Fruit fly (Drosophila melanogaster) whole organism, embryonic: Measurements from ENCODE around the gene Nckx30C.

Experiments
- Atf-2 ChIP-seq: fragments of 200-800 bp; sonication (Bioruptor generic); optimal IDR thresholded peaks from 2 replicates; lab custom pipeline; 2016; ENCODE audit warnings: missing biosample characterization, missing genetic modification characterization
- CG1233 ChIP-seq: fragments of 200-800 bp; sonication (Bioruptor generic); optimal IDR thresholded peaks from 4 replicates; lab custom pipeline; 2018; ENCODE audit warnings: missing biosample characterization, mild to moderate bottlenecking, missing genetic modification characterization
- CG12391 ChIP-seq: fragments of 200-800 bp; sonication (Bioruptor generic); optimal IDR thresholded peaks from 3 replicates; lab custom pipeline; 2018; ENCODE audit warnings: missing biosample characterization, mild to moderate bottlenecking, missing genetic modification characterization, moderate library complexity
- CG12659 ChIP-seq: fragments of 200-800 bp; sonication (Bioruptor generic); optimal IDR thresholded peaks from 3 replicates; lab custom pipeline; 2017; ENCODE audit warnings: mild to moderate bottlenecking, missing biosample characterization, missing genetic modification reagents, missing genetic modification characterization
- CG16779 ChIP-seq: fragments of 200-800 bp; sonication (Bioruptor generic); IDR thresholded peaks from 2 replicates; pipeline ENCODE4 v1.3.6; 2022; ENCODE audit warnings: missing biosample characterization, missing genetic modification characterization
- CG17568 ChIP-seq: fragments of 200-800 bp; sonication (Bioruptor generic); optimal IDR thresholded peaks from 2 replicates; lab custom pipeline; 2018; ENCODE audit warnings: missing biosample characterization, mild to moderate bottlenecking, missing genetic modification characterization, moderate library complexity
- CG18262 ChIP-seq: fragments of 200-800 bp; optimal IDR thresholded peaks from 3 replicates; lab custom pipeline; 2019; ENCODE audit warnings: missing biosample characterization, mild to moderate bottlenecking, missing genetic modification characterization, moderate library complexity
- CG1832 ChIP-seq: fragments of 200-800 bp; sonication (Bioruptor generic); optimal IDR thresholded peaks from 2 replicates; lab custom pipeline; 2017; ENCODE audit warnings: missing biosample characterization, mild to moderate bottlenecking, missing genetic modification characterization, inconsistent platforms
- CG18476 ChIP-seq: fragments of 200-800 bp; sonication (Bioruptor generic); optimal IDR thresholded peaks from 2 replicates; lab custom pipeline; 2016; ENCODE audit warnings: missing biosample characterization, mild to moderate bottlenecking, missing genetic modification characterization
- CG3163 ChIP-seq: fragments of 200-800 bp; sonication (Bioruptor generic); optimal IDR thresholded peaks from 3 replicates; lab custom pipeline; 2016; ENCODE audit warnings: missing biosample characterization, missing genetic modification characterization
- CG3281 ChIP-seq: fragments of 200-800 bp; sonication (Bioruptor generic); optimal IDR thresholded peaks from 3 replicates; lab custom pipeline; 2017; ENCODE audit warnings: missing biosample characterization, mild to moderate bottlenecking, missing genetic modification characterization
- CG3847 ChIP-seq: fragments of 200-800 bp; sonication (Bioruptor generic); IDR thresholded peaks from 2 replicates; pipeline ENCODE4 v1.3.6; 2022; ENCODE audit warnings: missing biosample characterization, missing genetic modification characterization
- CG4617 ChIP-seq: fragments of 200-800 bp; sonication (Bioruptor generic); optimal IDR thresholded peaks from 3 replicates; lab custom pipeline; 2016; ENCODE audit warnings: missing biosample characterization, missing genetic modification characterization, borderline replicate concordance
- CG4820 ChIP-seq: fragments of 200-800 bp; sonication (Bioruptor generic); optimal IDR thresholded peaks from 3 replicates; lab custom pipeline; 2016; ENCODE audit warnings: missing biosample characterization, missing genetic modification characterization
- CG5180 ChIP-seq: fragments of 200-800 bp; sonication (Bioruptor generic); optimal IDR thresholded peaks from 3 replicates; lab custom pipeline; 2017; ENCODE audit warnings: missing biosample characterization, missing genetic modification characterization, mild to moderate bottlenecking, moderate library complexity, missing genetic modification reagents
- CG6254 ChIP-seq: fragments of 200-800 bp; sonication (Bioruptor generic); optimal IDR thresholded peaks from 3 replicates; lab custom pipeline; 2017; ENCODE audit warnings: mild to moderate bottlenecking, missing biosample characterization, missing genetic modification reagents, missing genetic modification characterization
- CG6791 ChIP-seq: fragments of 200-800 bp; sonication (Bioruptor generic); IDR thresholded peaks from 3 replicates; pipeline ENCODE4 v1.3.6; 2022; ENCODE audit warnings: missing biosample characterization, missing genetic modification characterization; ENCODE audit not compliant: partially characterized antibody
- CG7556 ChIP-seq: fragments of 200-800 bp; sonication (Bioruptor generic); optimal IDR thresholded peaks from 2 replicates; lab custom pipeline; 2017; ENCODE audit warnings: missing biosample characterization, mild to moderate bottlenecking, missing genetic modification characterization
- CG7786 ChIP-seq: fragments of 200-800 bp; sonication (Bioruptor generic); optimal IDR thresholded peaks from 2 replicates; lab custom pipeline; 2016; ENCODE audit warnings: missing biosample characterization, missing genetic modification characterization
- CG7928 ChIP-seq: fragments of 200-800 bp; sonication (Bioruptor generic); optimal IDR thresholded peaks from 2 replicates; lab custom pipeline; 2017; ENCODE audit warnings: missing biosample characterization, mild to moderate bottlenecking, missing genetic modification characterization
- CG9797 ChIP-seq: fragments of 200-800 bp; sonication (Bioruptor generic); optimal IDR thresholded peaks from 3 replicates; lab custom pipeline; 2018; ENCODE audit warnings: missing biosample characterization, mild to moderate bottlenecking, missing genetic modification characterization
- Dp ChIP-seq: fragments of 200-800 bp; sonication (Bioruptor generic); optimal IDR thresholded peaks from 2 replicates; lab custom pipeline; 2018; ENCODE audit warnings: missing biosample characterization, mild to moderate bottlenecking, missing genetic modification characterization, moderate library complexity
- Fer3 ChIP-seq: fragments of 200-800 bp; sonication (Bioruptor generic); optimal IDR thresholded peaks from 2 replicates; lab custom pipeline; 2018; ENCODE audit warnings: missing biosample characterization, mild to moderate bottlenecking, missing genetic modification characterization, moderate library complexity
- Hey ChIP-seq: fragments of 200-800 bp; sonication (Bioruptor generic); optimal IDR thresholded peaks from 3 replicates; lab custom pipeline; 2018; ENCODE audit warnings: missing biosample characterization, mild to moderate bottlenecking, missing genetic modification characterization
- Hmr ChIP-seq: fragments of 200-800 bp; sonication (Bioruptor generic); optimal IDR thresholded peaks from 3 replicates; lab custom pipeline; 2017; ENCODE audit warnings: mild to moderate bottlenecking, missing biosample characterization, missing genetic modification reagents, missing genetic modification characterization
- Hr51 ChIP-seq, 2 experiments: fragments of 200-800 bp; sonication (Bioruptor generic); optimal IDR thresholded peaks; 2 replicates in 1 of 2; 3 replicates in 1 of 2; lab custom pipeline; 2016 to 2018; ENCODE audit warnings: missing biosample characterization in 2 of 2, missing genetic modification characterization in 2 of 2, mild to moderate bottlenecking in 1 of 2, moderate library complexity in 1 of 2
- Meics ChIP-seq: fragments of 200-800 bp; sonication (Bioruptor generic); optimal IDR thresholded peaks from 2 replicates; lab custom pipeline; 2017; ENCODE audit warnings: missing biosample characterization, mild to moderate bottlenecking, missing genetic modification characterization
- Ptx1 ChIP-seq: fragments of 200-800 bp; sonication (Bioruptor generic); IDR thresholded peaks from 2 replicates; pipeline ENCODE4 v1.3.6; 2022; ENCODE audit warnings: missing biosample characterization, missing genetic modification characterization
- Ravus ChIP-seq: fragments of 200-800 bp; sonication (Bioruptor generic); IDR thresholded peaks from 2 replicates; pipeline ENCODE4 v1.3.6; 2022; ENCODE audit warnings: missing biosample characterization, missing genetic modification characterization
- Rfx ChIP-seq: fragments of 200-800 bp; sonication (Bioruptor generic); IDR thresholded peaks from 2 replicates; pipeline ENCODE4 v1.3.6; 2022; ENCODE audit warnings: missing biosample characterization, missing genetic modification characterization
- Scr ChIP-seq: fragments of 200-800 bp; sonication (Bioruptor generic); IDR thresholded peaks from 2 replicates; pipeline ENCODE4 v1.3.6; 2022; ENCODE audit warnings: missing biosample characterization, missing genetic modification characterization; ENCODE audit not compliant: partially characterized antibody
- Usf ChIP-seq: fragments of 200-800 bp; sonication (Bioruptor generic); optimal IDR thresholded peaks from 2 replicates; lab custom pipeline; 2017; ENCODE audit warnings: missing genotype, missing biosample characterization, missing genetic modification characterization
- Xbp1 ChIP-seq: fragments of 200-800 bp; sonication (Bioruptor generic); optimal IDR thresholded peaks from 3 replicates; lab custom pipeline; 2016; ENCODE audit warnings: missing biosample characterization, mild to moderate bottlenecking, missing genetic modification characterization
- btn ChIP-seq: fragments of 200-800 bp; sonication (Bioruptor generic); optimal IDR thresholded peaks from 2 replicates; lab custom pipeline; 2016; ENCODE audit warnings: missing biosample characterization, missing genetic modification characterization
- grau ChIP-seq: fragments of 200-800 bp; optimal IDR thresholded peaks from 3 replicates; lab custom pipeline; 2019; ENCODE audit warnings: missing biosample characterization, mild to moderate bottlenecking, missing genetic modification characterization, moderate library complexity
- insv ChIP-seq, 2 experiments: fragments of 200-800 bp; sonication (Bioruptor generic); optimal IDR thresholded peaks; 3 replicates each; lab custom pipeline; 2016 to 2018; ENCODE audit warnings: missing biosample characterization in 2 of 2, missing genetic modification characterization in 2 of 2
- jing ChIP-seq: fragments of 200-800 bp; sonication (Bioruptor generic); optimal IDR thresholded peaks from 2 replicates; lab custom pipeline; 2018; ENCODE audit warnings: missing biosample characterization, mild to moderate bottlenecking, missing genetic modification characterization
- kah ChIP-seq: fragments of 200-800 bp; sonication (Bioruptor generic); optimal IDR thresholded peaks from 2 replicates; lab custom pipeline; 2018; ENCODE audit warnings: missing biosample characterization, mild to moderate bottlenecking, missing genetic modification characterization
- ken ChIP-seq: fragments of 200-800 bp; sonication (Bioruptor generic); IDR thresholded peaks from 3 replicates; pipeline ENCODE4 v1.3.6; 2022; ENCODE audit warnings: missing biosample characterization, missing genetic modification characterization
- lov ChIP-seq, 2 experiments: fragments of 200-800 bp in 1 of 2; fragments of >200 bp in 1 of 2; sonication (Bioruptor generic) in 1 of 2; IDR thresholded peaks in 1 of 2; optimal IDR thresholded peaks in 1 of 2; 2 replicates in 1 of 2; 3 replicates in 1 of 2; pipeline versions ENCODE4 v1.3.6 to Lab custom; 2017 to 2022; ENCODE audit warnings: missing biosample characterization in 1 of 2, missing genetic modification characterization in 1 of 2
- luna ChIP-seq: fragments of 200-800 bp; sonication (Bioruptor generic); optimal IDR thresholded peaks from 2 replicates; lab custom pipeline; 2016; ENCODE audit warnings: missing biosample characterization, missing genetic modification characterization
- pho ChIP-seq: fragments of 200-800 bp; sonication (Bioruptor generic); optimal IDR thresholded peaks from 2 replicates; lab custom pipeline; 2016; ENCODE audit warnings: missing biosample characterization, missing genetic modification characterization
- sd ChIP-seq: fragments of 200-800 bp; sonication (Bioruptor generic); optimal IDR thresholded peaks from 3 replicates; lab custom pipeline; 2018; ENCODE audit warnings: missing biosample characterization, mild to moderate bottlenecking, missing genetic modification characterization, moderate library complexity
- slbo ChIP-seq: fragments of 200-800 bp; sonication (Bioruptor generic); IDR thresholded peaks from 2 replicates; pipeline ENCODE4 v1.3.6; 2022; ENCODE audit warnings: missing biosample characterization, missing genetic modification characterization
- sna ChIP-seq: fragments of 200-800 bp; sonication (Bioruptor generic); IDR thresholded peaks from 2 replicates; pipeline ENCODE4 v1.3.6; 2022; ENCODE audit warnings: missing biosample characterization, missing genetic modification characterization; ENCODE audit not compliant: partially characterized antibody
- sqz ChIP-seq: fragments of 200-800 bp; sonication (Bioruptor generic); optimal IDR thresholded peaks from 3 replicates; lab custom pipeline; 2018; ENCODE audit warnings: missing biosample characterization, mild to moderate bottlenecking, missing genetic modification characterization
- tgo ChIP-seq: fragments of 200-800 bp; sonication (Bioruptor generic); IDR thresholded peaks from 3 replicates; pipeline ENCODE4 v1.3.6; 2022; ENCODE audit warnings: missing biosample characterization, missing genetic modification characterization
- tin ChIP-seq: fragments of 200-800 bp; sonication (Bioruptor generic); optimal IDR thresholded peaks from 3 replicates; lab custom pipeline; 2016; ENCODE audit warnings: missing biosample characterization, missing genetic modification characterization
- vnd ChIP-seq: fragments of 200-800 bp; sonication (Bioruptor generic); IDR thresholded peaks from 3 replicates; pipeline ENCODE4 v1.3.6; 2022; ENCODE audit warnings: missing biosample characterization, missing genetic modification characterization; ENCODE audit not compliant: partially characterized antibody
- zf30C ChIP-seq: fragments of 200-800 bp; sonication (Bioruptor generic); optimal IDR thresholded peaks from 3 replicates; lab custom pipeline; 2018; ENCODE audit warnings: missing biosample characterization, mild to moderate bottlenecking, missing genetic modification characterization

Nckx30C gene

DNA sequence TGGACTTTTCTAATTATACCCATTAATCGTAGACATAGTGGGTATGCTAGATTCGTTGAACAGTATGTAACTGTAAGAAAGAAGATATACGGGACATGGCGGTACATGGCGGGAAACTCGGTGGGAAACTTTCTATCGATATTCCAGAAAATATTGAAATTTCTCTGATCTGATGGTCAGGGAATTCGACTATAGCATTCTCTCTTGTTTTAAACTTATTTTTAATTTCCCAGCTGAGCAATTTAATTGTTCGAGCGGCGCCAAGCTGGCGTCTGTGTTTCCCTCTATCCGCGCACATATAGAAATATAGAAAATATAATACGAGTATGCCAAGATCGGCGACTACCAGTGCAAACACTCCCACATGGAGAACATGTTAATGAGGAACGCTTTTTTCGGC, 32.9 kb upstream of the Nckx30C start (continued):
- TF ChIP-seq Hey (tag; lab: Kevin White, UChicago) (no peak), pho (GFP tag; lab: Kevin White, UChicago) (no peak), CG3281 (GFP tag; lab: Kevin White, UChicago) (peak; percentile 44), CG12659 (peak; percentile 44), Xbp1 (peak; percentile 29), ken (GFP tag; lab: Robert Waterston, UW) (no peak), CG6254 (GFP tag; lab: Kevin White, UChicago) (no peak), Meics (GFP tag; lab: Kevin White, UChicago) (peak; percentile 27), btn (GFP tag; lab: Kevin White, UChicago) (no peak), slbo (peak; percentile 67), Hr51 (GFP tag; optimal IDR thresholded peaks at IDR 0.05; lab: Kevin White, UChicago) (no peak), CG3847 (peak; percentile 29; the same call in 1 of the 2 replicates), tgo (GFP tag; lab: Robert Waterston, UW) (no peak), Usf (GFP tag; lab: Kevin White, UChicago) (no peak), lov (optimal IDR thresholded peaks at IDR 0.05; lab: Kevin White, UChicago) (no peak), lov (GFP tag; IDR thresholded peaks at IDR 0.05; lab: Robert Waterston, UW) (no peak), luna (GFP tag; lab: Kevin White, UChicago) (no peak), Ravus (GFP tag; lab: Robert Waterston, UW) (no peak), sd (tag; lab: Kevin White, UChicago) (peak; percentile 44), CG6791 (no peak), Fer3 (tag; lab: Kevin White, UChicago) (peak; percentile 40), jing (no peak), CG4820 (GFP tag; lab: Kevin White, UChicago) (no peak), Ptx1 (GFP tag; lab: Robert Waterston, UW) (0 out of 2 replicates have a peak, but pooled peaks have one; percentile 20), CG18262 (no peak), CG4617 (GFP tag; lab: Kevin White, UChicago) (no peak), Scr (GFP tag; lab: Robert Waterston, UW) (no peak), CG7786 (GFP tag; lab: Kevin White, UChicago) (peak; percentile 30), CG1832 (no peak), CG7928 (no peak), CG17568 (GFP tag; lab: Kevin White, UChicago) (no peak), CG16779 (GFP tag; lab: Robert Waterston, UW) (no peak), sqz (no peak), CG1233 (GFP tag; lab: Kevin White, UChicago) (peak; percentile 14), CG18476 (GFP tag; lab: Kevin White, UChicago) (no peak), CG7556 (GFP tag; lab: Kevin White, UChicago) (peak; percentile 42), grau (tag; lab: Kevin White, UChicago) (peak; percentile 52), CG3163 (GFP tag; lab: Kevin White, UChicago) (no peak), Atf-2 (GFP tag; lab: Kevin White, UChicago) (no peak), Dp (no peak), CG5180 (GFP tag; lab: Kevin White, UChicago) (no peak), insv (GFP tag; optimal IDR thresholded peaks at IDR 0.05; lab: Kevin White, UChicago) (no peak), tin (no peak), vnd (GFP tag; lab: Robert Waterston, UW) (no peak), CG12391 (tag; lab: Kevin White, UChicago) (peak; percentile 16), Hmr (GFP tag; lab: Kevin White, UChicago) (peak; percentile 75), Rfx (GFP tag; lab: Robert Waterston, UW) (peak; percentile 52), CG9797 (no peak), sna (GFP tag; lab: Robert Waterston, UW) (no peak), zf30C (GFP tag; lab: Kevin White, UChicago) (no peak), kah (GFP tag; lab: Kevin White, UChicago) (no peak)
